Fruit fly (Drosophila melanogaster) whole organism, embryonic: ENCODE data around the gene CG4596.

ENCODE experiments used
- Ada2b ChIP-seq: fragments of 200-800 bp; sonication (Bioruptor generic); IDR thresholded peaks from 2 replicates; pipeline ENCODE4 v1.3.6; 2022; ENCODE audit warnings: missing biosample characterization, missing genetic modification characterization
- Adf1 ChIP-seq: fragments of 200-800 bp; sonication (Bioruptor generic); IDR thresholded peaks from 2 replicates; pipeline ENCODE4 v1.3.6; 2022; ENCODE audit warnings: missing biosample characterization, missing genetic modification characterization
- Asciz ChIP-seq: fragments of 200-800 bp; sonication (Bioruptor generic); optimal IDR thresholded peaks from 2 replicates; lab custom pipeline; 2017; ENCODE audit warnings: missing biosample characterization, mild to moderate bottlenecking, missing genetic modification characterization, missing genetic modification reagents
- BEAF-32 ChIP-seq: fragments of 200-800 bp; sonication (Bioruptor generic); optimal IDR thresholded peaks from 3 replicates; lab custom pipeline; 2017; ENCODE audit warnings: missing biosample characterization, missing genetic modification characterization, mild to moderate bottlenecking, moderate library complexity, missing genetic modification reagents
- Bdp1 ChIP-seq: fragments of 200-800 bp; sonication (Bioruptor generic); optimal IDR thresholded peaks from 3 replicates; lab custom pipeline; 2016; ENCODE audit warnings: missing biosample characterization, missing genetic modification characterization
- Bteb2 ChIP-seq: fragments of 200-800 bp; sonication (Bioruptor generic); optimal IDR thresholded peaks from 2 replicates; lab custom pipeline; 2016; ENCODE audit warnings: missing biosample characterization, missing genetic modification characterization
- C15 ChIP-seq: fragments of 200-800 bp; sonication (Bioruptor generic); IDR thresholded peaks from 3 replicates; pipeline ENCODE4 v1.3.6; 2022; ENCODE audit warnings: missing biosample characterization, missing genetic modification characterization
- CG10267 ChIP-seq: fragments of 200-800 bp; sonication (Bioruptor generic); optimal IDR thresholded peaks from 2 replicates; lab custom pipeline; 2018; ENCODE audit warnings: missing biosample characterization, mild to moderate bottlenecking, missing genetic modification characterization, moderate library complexity
- CG11456 ChIP-seq: fragments of 200-800 bp; sonication (Bioruptor generic); IDR thresholded peaks from 3 replicates; pipeline ENCODE4 v1.3.6; 2022; ENCODE audit warnings: missing biosample characterization, missing genetic modification characterization
- CG12219 ChIP-seq: fragments of 200-800 bp; sonication (Bioruptor generic); optimal IDR thresholded peaks from 3 replicates; lab custom pipeline; 2018; ENCODE audit warnings: missing biosample characterization, mild to moderate bottlenecking, missing genetic modification characterization
- CG14965 ChIP-seq: fragments of 200-800 bp; sonication (Bioruptor generic); optimal IDR thresholded peaks from 2 replicates; lab custom pipeline; 2016; ENCODE audit warnings: missing biosample characterization, missing genetic modification characterization, borderline replicate concordance
- CG3407 ChIP-seq: fragments of 200-800 bp; sonication (Bioruptor generic); optimal IDR thresholded peaks from 2 replicates; lab custom pipeline; 2018; ENCODE audit warnings: missing biosample characterization, mild to moderate bottlenecking, missing genetic modification characterization
- CG4328 ChIP-seq: fragments of 200-800 bp; sonication (Bioruptor generic); optimal IDR thresholded peaks from 3 replicates; lab custom pipeline; 2017; ENCODE audit warnings: missing biosample characterization, missing genetic modification reagents, missing genetic modification characterization
- CG4360 ChIP-seq: fragments of 200-800 bp; sonication (Bioruptor generic); IDR thresholded peaks from 2 replicates; pipeline ENCODE4 v1.3.6; 2022; ENCODE audit warnings: missing biosample characterization, missing genetic modification characterization
- CG6791 ChIP-seq: fragments of 200-800 bp; sonication (Bioruptor generic); IDR thresholded peaks from 3 replicates; pipeline ENCODE4 v1.3.6; 2022; ENCODE audit warnings: missing biosample characterization, missing genetic modification characterization; ENCODE audit not compliant: partially characterized antibody
- CG8924 ChIP-seq: fragments of 200-800 bp; optimal IDR thresholded peaks from 3 replicates; lab custom pipeline; 2019; ENCODE audit warnings: missing biosample characterization, mild to moderate bottlenecking, missing genetic modification characterization, moderate library complexity
- CG9609 ChIP-seq: fragments of 200-800 bp; sonication (Bioruptor generic); optimal IDR thresholded peaks from 3 replicates; lab custom pipeline; 2016; ENCODE audit warnings: missing biosample characterization, missing genetic modification characterization
- CHES-1-like ChIP-seq: fragments of 200-800 bp; sonication (Bioruptor generic); optimal IDR thresholded peaks from 2 replicates; lab custom pipeline; 2016; ENCODE audit warnings: missing biosample characterization, missing genetic modification characterization
- Dll ChIP-seq: fragments of 200-800 bp; sonication (Bioruptor generic); IDR thresholded peaks from 4 replicates; pipeline ENCODE4 v1.3.6; 2022; ENCODE audit warnings: missing biosample characterization, missing genetic modification characterization; ENCODE audit not compliant: partially characterized antibody
- Dref ChIP-seq: fragments of 200-800 bp; sonication (Bioruptor generic); IDR thresholded peaks from 2 replicates; pipeline ENCODE4 v1.3.6; 2022; ENCODE audit warnings: missing biosample characterization, missing genetic modification characterization
- Hmr ChIP-seq: fragments of 200-800 bp; sonication (Bioruptor generic); optimal IDR thresholded peaks from 3 replicates; lab custom pipeline; 2017; ENCODE audit warnings: mild to moderate bottlenecking, missing biosample characterization, missing genetic modification reagents, missing genetic modification characterization
- Hr39 ChIP-seq: fragments of >200 bp; optimal IDR thresholded peaks from 2 replicates; lab custom pipeline; 2017
- Opbp ChIP-seq: fragments of 200-800 bp; sonication (Bioruptor generic); IDR thresholded peaks from 3 replicates; pipeline ENCODE4 v1.3.6; 2022; ENCODE audit warnings: missing biosample characterization, missing genetic modification characterization; ENCODE audit not compliant: partially characterized antibody
- Side ChIP-seq: fragments of 200-800 bp; sonication (Bioruptor generic); optimal IDR thresholded peaks from 2 replicates; lab custom pipeline; 2016; ENCODE audit warnings: missing biosample characterization, missing genetic modification characterization
- Sry-δ ChIP-seq: fragments of 200-800 bp; sonication (Bioruptor generic); optimal IDR thresholded peaks from 2 replicates; lab custom pipeline; 2016; ENCODE audit warnings: missing biosample characterization, missing genetic modification characterization
- Tbp ChIP-seq: fragments of >200 bp; optimal IDR thresholded peaks from 2 replicates; lab custom pipeline; 2018; ENCODE audit warnings: missing biosample characterization, missing genetic modification characterization
- Xbp1 ChIP-seq: fragments of 200-800 bp; sonication (Bioruptor generic); optimal IDR thresholded peaks from 3 replicates; lab custom pipeline; 2016; ENCODE audit warnings: missing biosample characterization, mild to moderate bottlenecking, missing genetic modification characterization
- abd-A ChIP-seq: fragments of 200-800 bp; sonication (Bioruptor generic); optimal IDR thresholded peaks from 3 replicates; lab custom pipeline; 2019; ENCODE audit warnings: missing biosample characterization, mild to moderate bottlenecking, missing genetic modification characterization, moderate library complexity
- az2 ChIP-seq: fragments of 200-800 bp; sonication (Bioruptor generic); optimal IDR thresholded peaks from 3 replicates; lab custom pipeline; 2016; ENCODE audit warnings: missing biosample characterization, missing genetic modification characterization
- bcd ChIP-seq: fragments of 200-800 bp; sonication (Bioruptor generic); optimal IDR thresholded peaks from 2 replicates; lab custom pipeline; 2017; ENCODE audit warnings: missing biosample characterization, mild to moderate bottlenecking, missing genetic modification characterization
- cato ChIP-seq: fragments of 200-800 bp; sonication (Bioruptor generic); optimal IDR thresholded peaks from 2 replicates; lab custom pipeline; 2016; ENCODE audit warnings: missing biosample characterization, missing genetic modification characterization, borderline replicate concordance
- cg ChIP-seq: fragments of 200-800 bp; sonication (Bioruptor generic); optimal IDR thresholded peaks from 3 replicates; lab custom pipeline; 2019; ENCODE audit warnings: missing biosample characterization, mild to moderate bottlenecking, missing genetic modification characterization, moderate library complexity
- dm ChIP-seq: fragments of 200-800 bp; sonication (Bioruptor generic); optimal IDR thresholded peaks from 3 replicates; lab custom pipeline; 2016; ENCODE audit warnings: missing biosample characterization, missing genetic modification characterization
- dpn ChIP-seq, 2 experiments: fragments of 200-800 bp; sonication (Bioruptor generic); optimal IDR thresholded peaks; 3 replicates each; lab custom pipeline; 2016; ENCODE audit warnings: missing biosample characterization in 2 of 2, missing genetic modification characterization in 2 of 2
- dysf ChIP-seq: fragments of 200-800 bp; sonication (Bioruptor generic); IDR thresholded peaks from 3 replicates; pipeline ENCODE4 v1.3.6; 2022; ENCODE audit warnings: missing biosample characterization, missing genetic modification characterization
- gsb-n ChIP-seq: fragments of 200-800 bp; sonication (Bioruptor generic); optimal IDR thresholded peaks from 3 replicates; lab custom pipeline; 2018; ENCODE audit warnings: missing biosample characterization, mild to moderate bottlenecking, missing genetic modification characterization
- insv ChIP-seq, 2 experiments: fragments of 200-800 bp; sonication (Bioruptor generic); optimal IDR thresholded peaks; 3 replicates each; lab custom pipeline; 2016 to 2018; ENCODE audit warnings: missing biosample characterization in 2 of 2, missing genetic modification characterization in 2 of 2
- inv ChIP-seq: fragments of 200-800 bp; sonication (Bioruptor generic); IDR thresholded peaks from 2 replicates; pipeline ENCODE4 v1.3.6; 2022; ENCODE audit warnings: missing biosample characterization, missing genetic modification characterization; ENCODE audit not compliant: partially characterized antibody
- jigr1 ChIP-seq: fragments of 200-800 bp; sonication (Bioruptor generic); IDR thresholded peaks from 3 replicates; pipeline ENCODE4 v1.3.6; 2022; ENCODE audit warnings: missing biosample characterization, missing genetic modification characterization
- lab ChIP-seq: fragments of 200-800 bp; sonication (Bioruptor generic); optimal IDR thresholded peaks from 3 replicates; lab custom pipeline; 2017; ENCODE audit warnings: missing biosample characterization, missing genetic modification characterization, mild to moderate bottlenecking, moderate library complexity, missing genetic modification reagents
- stwl ChIP-seq: fragments of 200-800 bp; sonication (Bioruptor generic); optimal IDR thresholded peaks from 3 replicates; lab custom pipeline; 2018; ENCODE audit warnings: missing biosample characterization, mild to moderate bottlenecking, missing genetic modification characterization, moderate library complexity
- tna ChIP-seq: fragments of 200-800 bp; sonication (Bioruptor generic); IDR thresholded peaks from 2 replicates; pipeline ENCODE4 v1.3.6; 2022; ENCODE audit warnings: missing biosample characterization, missing genetic modification characterization; ENCODE audit not compliant: partially characterized antibody
- trh ChIP-seq: fragments of 200-800 bp; sonication (Bioruptor generic); optimal IDR thresholded peaks from 2 replicates; lab custom pipeline; 2016; ENCODE audit warnings: missing biosample characterization, missing genetic modification characterization
- tup ChIP-seq: fragments of 200-800 bp; sonication (Bioruptor generic); optimal IDR thresholded peaks from 2 replicates; lab custom pipeline; 2016; ENCODE audit warnings: missing biosample characterization, mild to moderate bottlenecking, missing genetic modification characterization, moderate library complexity
- tx ChIP-seq: fragments of 200-800 bp; sonication (Bioruptor generic); optimal IDR thresholded peaks from 2 replicates; lab custom pipeline; 2016; ENCODE audit warnings: missing biosample characterization, missing genetic modification characterization
- unc-4 ChIP-seq: fragments of 200-800 bp; sonication (Bioruptor generic); IDR thresholded peaks from 2 replicates; pipeline ENCODE4 v1.3.6; 2022; ENCODE audit warnings: missing biosample characterization, missing genetic modification characterization; ENCODE audit not compliant: partially characterized antibody
- vvl ChIP-seq: fragments of 200-800 bp; sonication (Bioruptor generic); IDR thresholded peaks from 2 replicates; pipeline ENCODE4 v1.3.6; 2022; ENCODE audit warnings: missing biosample characterization, missing genetic modification characterization
- wdn ChIP-seq: fragments of 200-800 bp; sonication (Bioruptor generic); IDR thresholded peaks from 2 replicates; pipeline ENCODE4 v1.3.6; 2022; ENCODE audit warnings: missing biosample characterization, missing genetic modification characterization
- zf30C ChIP-seq: fragments of 200-800 bp; sonication (Bioruptor generic); optimal IDR thresholded peaks from 3 replicates; lab custom pipeline; 2018; ENCODE audit warnings: missing biosample characterization, mild to moderate bottlenecking, missing genetic modification characterization
- zfh2 ChIP-seq: fragments of 200-800 bp; sonication (Bioruptor generic); optimal IDR thresholded peaks from 2 replicates; lab custom pipeline; 2016; ENCODE audit warnings: missing biosample characterization, missing genetic modification characterization

Gene CG4596

dm6 chr3R:10893327-10893726 is 20.5 kb downstream of the CG4596 start, which contains the start of gene CG6621 (continued):
- TF ChIP-seq CG14965 (no peak), Opbp (GFP tag; lab: Robert Waterston, UW) (peak; percentile 79), CG12219 (GFP tag; lab: Kevin White, UChicago) (no peak), Bteb2 (GFP tag; lab: Kevin White, UChicago) (no peak), Xbp1 (GFP tag; lab: Kevin White, UChicago) (no peak), zfh2 (GFP tag; lab: Kevin White, UChicago) (peak; percentile 26), bcd (GFP tag; lab: Kevin White, UChicago) (peak; percentile 9), Ada2b (no peak), cg (no peak), az2 (GFP tag; lab: Kevin White, UChicago) (no peak), dm (peak; percentile 11), abd-A (tag; lab: Kevin White, UChicago) (peak; percentile 2), CG9609 (peak; percentile 56), Dref (GFP tag; lab: Robert Waterston, UW) (peak; percentile 45), CG4360 (GFP tag; lab: Robert Waterston, UW) (no peak), jigr1 (GFP tag; lab: Robert Waterston, UW) (no peak; the same call in 2 of the 3 replicates), tx (GFP tag; lab: Kevin White, UChicago) (no peak), lab (GFP tag; lab: Kevin White, UChicago) (no peak), tna (GFP tag; lab: Robert Waterston, UW) (no peak; the same call in 1 of the 2 replicates), Bdp1 (GFP tag; lab: Kevin White, UChicago) (peak; percentile 44), cato (GFP tag; lab: Kevin White, UChicago) (no peak), CG10267 (tag; lab: Kevin White, UChicago) (peak; percentile 57), gsb-n (tag; lab: Kevin White, UChicago) (no peak), dysf (GFP tag; lab: Robert Waterston, UW) (no peak), Sry-δ (GFP tag; lab: Kevin White, UChicago) (peak; percentile 69), zf30C (GFP tag; lab: Kevin White, UChicago) (no peak), Dll (peak; percentile 47; the same call in 1 of the 4 replicates), CG6791 (GFP tag; lab: Robert Waterston, UW) (peak; percentile 67; the same call in 2 of the 3 replicates), CG3407 (GFP tag; lab: Kevin White, UChicago) (no peak), wdn (GFP tag; lab: Robert Waterston, UW) (no peak), CG11456 (GFP tag; lab: Robert Waterston, UW) (0 out of 3 replicates have a peak, but pooled peaks have one; percentile 23), Asciz (no peak), Hmr (GFP tag; lab: Kevin White, UChicago) (peak; percentile 69), dpn (GFP tag; optimal IDR thresholded peaks at IDR 0.05; lab: Kevin White, UChicago) (peak in 1 of 2 experiments; percentile 10), insv (GFP tag; optimal IDR thresholded peaks at IDR 0.05; lab: Kevin White, UChicago) (no peak), Tbp (GFP tag; lab: Kevin White, UChicago) (no peak), trh (GFP tag; lab: Kevin White, UChicago) (no peak), Side (GFP tag; lab: Kevin White, UChicago) (no peak), Adf1 (GFP tag; lab: Robert Waterston, UW) (no peak), stwl (peak; percentile 99), Hr39 (lab: Kevin White, UChicago) (no peak), BEAF-32 (peak; percentile 74), CHES-1-like (GFP tag; lab: Kevin White, UChicago) (peak; percentile 51), inv (GFP tag; lab: Robert Waterston, UW) (peak; percentile 51; the same call in 1 of the 2 replicates), CG8924 (peak; percentile 20), CG4328 (GFP tag; lab: Kevin White, UChicago) (no peak), tup (no peak), vvl (GFP tag; lab: Robert Waterston, UW) (peak; percentile 42; the same call in 1 of the 2 replicates), unc-4 (GFP tag; lab: Robert Waterston, UW) (peak; percentile 54), C15 (GFP tag; lab: Robert Waterston, UW) (no peak)
